Worm (Caenorhabditis elegans): Measurements from ENCODE around the gene nkat-1.

nkat-1 gene

ce11 chrX:14134883-14135282 lies 5.1 kb downstream of the nkat-1 start:
- no peak for TF ChIP-seq elt-1 (tag; optimal IDR thresholded peaks at IDR 0.05)
- TF ChIP-seq ceh-82 (tag; optimal IDR thresholded peaks at IDR 0.05) = no peak

ce11 chrX:14134244-14134643 lies 5.7 kb downstream of the nkat-1 start, which contains the start of gene F28H6.8:
Gene F28H6.8 (minus strand): TSS chrX:14134344.
- TF ChIP-seq nhr-67 (tag; optimal IDR thresholded peaks at IDR 0.05) (no peak), nhr-77 (tag; optimal IDR thresholded peaks at IDR 0.05) (no peak), nhr-43 (tag; optimal IDR thresholded peaks at IDR 0.05; ENCODE audit: poor library complexity, severe bottlenecking) (no peak), ama-1 (optimal IDR thresholded peaks at IDR 0.05) (no peak), ZK546.5 (tag; optimal IDR thresholded peaks at IDR 0.05) (no peak), ztf-11 (tag; optimal IDR thresholded peaks at IDR 0.05) (no peak)

ce11 chrX:14132677-14133076 lies 7.3 kb downstream of the nkat-1 start:
- TF ChIP-seq ceh-9 (tag; optimal IDR thresholded peaks at IDR 0.05) (no peak), zag-1 (tag; optimal IDR thresholded peaks at IDR 0.05) (no peak), eor-1 (tag; optimal IDR thresholded peaks at IDR 0.05) (no peak), elt-1 (tag; optimal IDR thresholded peaks at IDR 0.05) (no peak), ceh-16 (tag; optimal IDR thresholded peaks at IDR 0.05) (no peak), tbx-2 (tag; optimal IDR thresholded peaks at IDR 0.05) (no peak), ceh-28 (tag; optimal IDR thresholded peaks at IDR 0.05) (no peak), nhr-43 (tag; optimal IDR thresholded peaks at IDR 0.05; ENCODE audit: poor library complexity, severe bottlenecking) (no peak), fos-1 (tag; optimal IDR thresholded peaks at IDR 0.05) (no peak), nhr-28 (tag; optimal IDR thresholded peaks at IDR 0.05) (no peak), nfya-1 (tag; optimal IDR thresholded peaks at IDR 0.05; ENCODE audit: insufficient read depth) (no peak), elt-3 (tag; optimal IDR thresholded peaks at IDR 0.05) (no peak), nhr-12 (tag; optimal IDR thresholded peaks at IDR 0.05) (no peak), nhr-237 (tag; optimal IDR thresholded peaks at IDR 0.05) (no peak)

- no peak for TF ChIP-seq eor-1 (tag; optimal IDR thresholded peaks at IDR 0.05)
- TF ChIP-seq mdl-1 (tag; optimal IDR thresholded peaks at IDR 0.05) = no peak
- no peak for TF ChIP-seq ama-1 (optimal IDR thresholded peaks at IDR 0.05)
- TF ChIP-seq ztf-4 (tag; optimal IDR thresholded peaks at IDR 0.05) = no peak
- no peak for TF ChIP-seq pha-4 (tag; optimal IDR thresholded peaks at IDR 0.05)
- no peak for TF ChIP-seq nhr-43 (tag; optimal IDR thresholded peaks at IDR 0.05; ENCODE audit: poor library complexity, severe bottlenecking)
- TF ChIP-seq pqm-1 (tag; optimal IDR thresholded peaks at IDR 0.05) = no peak
- TF ChIP-seq unc-62 (GFP tag; optimal IDR thresholded peaks at IDR 0.05) = no peak
- TF ChIP-seq daf-12 (tag; optimal IDR thresholded peaks at IDR 0.05) = no peak
- TF ChIP-seq nhr-76 (tag; optimal IDR thresholded peaks at IDR 0.05) = no peak
- TF ChIP-seq egl-27 (tag; optimal IDR thresholded peaks at IDR 0.05) = no peak
- TF ChIP-seq snpc-4 (tag; optimal IDR thresholded peaks at IDR 0.05) = no peak
- TF ChIP-seq fos-1 (tag; optimal IDR thresholded peaks at IDR 0.05) = no peak
- no peak for TF ChIP-seq fkh-10 (GFP tag; optimal IDR thresholded peaks at IDR 0.05)
- no peak for TF ChIP-seq unc-39 (tag; optimal IDR thresholded peaks at IDR 0.05)
- TF ChIP-seq nhr-25 (tag; optimal IDR thresholded peaks at IDR 0.05) = no peak
- no peak for TF ChIP-seq nhr-237 (tag; optimal IDR thresholded peaks at IDR 0.05)
- no peak for TF ChIP-seq ztf-11 (tag; optimal IDR thresholded peaks at IDR 0.05)
- TF ChIP-seq lin-39 (tag; optimal IDR thresholded peaks at IDR 0.05) = no peak
Observed at ce11 chrX:14131476-14131875, 8.5 kb downstream of the nkat-1 start.

- TF ChIP-seq jun-1 (tag; optimal IDR thresholded peaks at IDR 0.05) (no peak), pha-4 (tag; optimal IDR thresholded peaks at IDR 0.05) (peak; percentile 34), ceh-28 (tag; optimal IDR thresholded peaks at IDR 0.05) (no peak), nhr-12 (tag; optimal IDR thresholded peaks at IDR 0.05) (no peak), lin-15B (tag; optimal IDR thresholded peaks at IDR 0.05) (peak; percentile 16), eor-1 (tag; optimal IDR thresholded peaks at IDR 0.05) (no peak), fkh-2 (tag; optimal IDR thresholded peaks at IDR 0.05) (no peak), nhr-43 (tag; optimal IDR thresholded peaks at IDR 0.05; ENCODE audit: poor library complexity, severe bottlenecking) (no peak), nhr-77 (tag; optimal IDR thresholded peaks at IDR 0.05) (no peak), nhr-23 (tag; optimal IDR thresholded peaks at IDR 0.05) (no peak), nhr-11 (tag; optimal IDR thresholded peaks at IDR 0.05) (no peak), unc-39 (tag; optimal IDR thresholded peaks at IDR 0.05) (no peak), nhr-28 (tag; optimal IDR thresholded peaks at IDR 0.05) (no peak), hmg-11 (tag; optimal IDR thresholded peaks at IDR 0.05) (peak; percentile 43), ztf-4 (tag; optimal IDR thresholded peaks at IDR 0.05) (no peak), daf-12 (tag; optimal IDR thresholded peaks at IDR 0.05) (no peak), egl-5 (tag; optimal IDR thresholded peaks at IDR 0.05) (no peak), tbx-2 (tag; optimal IDR thresholded peaks at IDR 0.05) (no peak), nfya-1 (tag; optimal IDR thresholded peaks at IDR 0.05; ENCODE audit: insufficient read depth) (peak; percentile 31), lsy-12 (tag; optimal IDR thresholded peaks at IDR 0.05) (no peak), elt-2 (tag; optimal IDR thresholded peaks at IDR 0.05) (peak; percentile 3), lin-39 (tag; optimal IDR thresholded peaks at IDR 0.05) (peak; percentile 3), elt-1 (tag; optimal IDR thresholded peaks at IDR 0.05) (no peak), sea-2 (GFP tag; optimal IDR thresholded peaks at IDR 0.05) (no peak), ama-1 (optimal IDR thresholded peaks at IDR 0.05) (no peak), mdl-1 (tag; optimal IDR thresholded peaks at IDR 0.05) (no peak), fos-1 (tag; optimal IDR thresholded peaks at IDR 0.05) (no peak), zag-1 (tag; optimal IDR thresholded peaks at IDR 0.05) (no peak)
Observed at ce11 chrX:14127291-14127922, 12.5 kb downstream of the nkat-1 start, which contains the start of gene F28H6.4. Gene F28H6.4 (plus strand): TSS chrX:14127872.
